Worm (Caenorhabditis elegans) whole organism, L2 larva: Measurements from ENCODE around the gene gst-39.

Experiments
- alr-1 ChIP-seq: fragments of 150-350 bp; optimal IDR thresholded peaks from 2 replicates; lab custom pipeline; 2014; ENCODE audit warnings: missing biosample characterization, missing genetic modification characterization
- aly-2 ChIP-seq: fragments of 150-350 bp; optimal IDR thresholded peaks from 2 replicates; lab custom pipeline; 2014; ENCODE audit warnings: missing biosample characterization, missing genetic modification characterization
- ceh-82 ChIP-seq: fragments of 150-350 bp; optimal IDR thresholded peaks from 2 replicates; lab custom pipeline; 2014; ENCODE audit warnings: missing biosample characterization, missing genetic modification characterization
- dmd-4 ChIP-seq: sonication (generic microtip); optimal IDR thresholded peaks from 2 replicates; lab custom pipeline; 2017; ENCODE audit warnings: missing biosample characterization, missing genetic modification characterization
- elt-1 ChIP-seq: fragments of 150-350 bp; optimal IDR thresholded peaks from 2 replicates; lab custom pipeline; 2014; ENCODE audit warnings: missing biosample characterization, missing genetic modification characterization
- fos-1 ChIP-seq: fragments of 150-350 bp; optimal IDR thresholded peaks from 2 replicates; lab custom pipeline; 2014; ENCODE audit warnings: missing biosample characterization, missing genetic modification characterization
- mdl-1 ChIP-seq, 2 experiments: fragments of 150-350 bp in 1 of 2; sonication (generic microtip) in 1 of 2; optimal IDR thresholded peaks; 2 replicates each; lab custom pipeline; 2017; ENCODE audit warnings: missing biosample characterization in 2 of 2, missing genetic modification characterization in 2 of 2
- skn-1 ChIP-seq: sonication (generic microtip); optimal IDR thresholded peaks from 2 replicates; lab custom pipeline; 2017; ENCODE audit warnings: missing biosample characterization, missing genetic modification characterization
- snpc-4 ChIP-seq: fragments of 150-350 bp; optimal IDR thresholded peaks from 2 replicates; lab custom pipeline; 2014; ENCODE audit warnings: missing biosample characterization, missing genetic modification characterization
- unc-55 ChIP-seq: fragments of 150-350 bp; sonication (generic microtip); optimal IDR thresholded peaks from 3 replicates; lab custom pipeline; 2014; ENCODE audit warnings: missing biosample characterization, missing genetic modification reagents, missing genetic modification characterization
- unc-62 ChIP-seq: fragments of 150-350 bp; optimal IDR thresholded peaks from 2 replicates; lab custom pipeline; 2014; ENCODE audit warnings: missing biosample characterization, missing genetic modification reagents, missing genetic modification characterization
- ztf-4 ChIP-seq: fragments of 150-350 bp; optimal IDR thresholded peaks from 2 replicates; lab custom pipeline; 2014; ENCODE audit warnings: missing biosample characterization, missing genetic modification characterization

ce11 chrII:15207562-15207961, 35.8 kb upstream of the gst-39 start:
- TF ChIP-seq fos-1 (peak; percentile 38), aly-2 (tag; lab: Kevin White, UChicago) (no peak), snpc-4 (no peak), skn-1 (tag; lab: Kevin White, UChicago) (no peak), unc-62 (GFP tag; lab: Kevin White, UChicago) (no peak), unc-55 (GFP tag; lab: Kevin White, UChicago) (no peak), mdl-1 (tag; optimal IDR thresholded peaks at IDR 0.05; lab: Kevin White, UChicago) (no peak), alr-1 (tag; lab: Kevin White, UChicago) (no peak), ztf-4 (tag; lab: Kevin White, UChicago) (no peak), elt-1 (tag; lab: Kevin White, UChicago) (no peak), ceh-82 (tag; lab: Kevin White, UChicago) (no peak), dmd-4 (tag; lab: Kevin White, UChicago) (no peak)
